Worm (Caenorhabditis elegans) whole organism, mixed stage, embryonic: ENCODE data around the gene Y5F2A.4.

Experiments
- M03D4.4 ChIP-seq: sonication (generic microtip); optimal IDR thresholded peaks from 2 replicates; lab custom pipeline; 2017; ENCODE audit warnings: mild to moderate bottlenecking, missing genetic modification characterization, missing compliant biosample characterization
- bed-3 ChIP-seq: fragments of 200-800 bp; sonication (Bioruptor generic); optimal IDR thresholded peaks from 3 replicates; lab custom pipeline; 2018; ENCODE audit warnings: mild to moderate bottlenecking, missing genetic modification characterization, moderate library complexity, missing compliant biosample characterization
- blmp-1 ChIP-seq: fragments of 150-350 bp; optimal IDR thresholded peaks from 2 replicates; lab custom pipeline; 2014; ENCODE audit warnings: missing biosample characterization, missing genetic modification characterization
- ceh-39 ChIP-seq: fragments of 150-350 bp; optimal IDR thresholded peaks from 2 replicates; lab custom pipeline; 2014; ENCODE audit warnings: missing biosample characterization, missing genetic modification characterization
- ceh-43 ChIP-seq: fragments of 200-800 bp; sonication (Bioruptor generic); optimal IDR thresholded peaks from 2 replicates; lab custom pipeline; 2018; ENCODE audit warnings: mild to moderate bottlenecking, missing genetic modification characterization, moderate library complexity, missing compliant biosample characterization
- ceh-83 ChIP-seq: fragments of 200-800 bp; sonication (Bioruptor generic); optimal IDR thresholded peaks from 2 replicates; lab custom pipeline; 2018; ENCODE audit warnings: mild to moderate bottlenecking, missing genetic modification characterization, missing compliant biosample characterization
- ces-1 ChIP-seq: fragments of 150-350 bp; optimal IDR thresholded peaks from 2 replicates; lab custom pipeline; 2014; ENCODE audit warnings: missing biosample characterization, missing genetic modification reagents, missing genetic modification characterization
- cnd-1 ChIP-seq: fragments of 200-800 bp; sonication (Bioruptor generic); optimal IDR thresholded peaks from 2 replicates; lab custom pipeline; 2018; ENCODE audit warnings: mild to moderate bottlenecking, missing genetic modification characterization, missing compliant biosample characterization
- drap-1 ChIP-seq: fragments of 200-800 bp; sonication (Bioruptor generic); optimal IDR thresholded peaks from 3 replicates; lab custom pipeline; 2018; ENCODE audit warnings: mild to moderate bottlenecking, missing genetic modification characterization, missing compliant biosample characterization
- elt-1 ChIP-seq: sonication (generic microtip); optimal IDR thresholded peaks from 2 replicates; lab custom pipeline; 2017; ENCODE audit warnings: missing genetic modification characterization, mild to moderate bottlenecking, missing compliant biosample characterization, antibody characterized with exemption, moderate library complexity, borderline replicate concordance; ENCODE audit not compliant: insufficient read depth
- elt-3 ChIP-seq: fragments of 150-350 bp; optimal IDR thresholded peaks from 2 replicates; lab custom pipeline; 2014; ENCODE audit warnings: missing biosample characterization, missing genetic modification characterization
- flh-1 ChIP-seq: fragments of 200-800 bp; sonication (Bioruptor generic); optimal IDR thresholded peaks from 2 replicates; lab custom pipeline; 2018; ENCODE audit warnings: mild to moderate bottlenecking, missing genetic modification characterization, moderate library complexity, missing compliant biosample characterization
- ham-2 ChIP-seq: fragments of 200-800 bp; sonication (Bioruptor generic); optimal IDR thresholded peaks from 2 replicates; lab custom pipeline; 2018; ENCODE audit warnings: mild to moderate bottlenecking, missing genetic modification characterization, missing compliant biosample characterization
- hlh-1 ChIP-seq: fragments of 150-350 bp; optimal IDR thresholded peaks from 2 replicates; lab custom pipeline; 2014; ENCODE audit warnings: missing biosample characterization, missing genetic modification reagents, missing genetic modification characterization
- lin-13 ChIP-seq: fragments of 150-350 bp; optimal IDR thresholded peaks from 2 replicates; lab custom pipeline; 2014; ENCODE audit warnings: missing biosample characterization, missing genetic modification characterization
- lin-32 ChIP-seq: fragments of 200-800 bp; sonication (Bioruptor generic); optimal IDR thresholded peaks from 2 replicates; lab custom pipeline; 2018; ENCODE audit warnings: mild to moderate bottlenecking, missing genetic modification characterization, missing compliant biosample characterization
- lsy-2 ChIP-seq: fragments of 150-350 bp; optimal IDR thresholded peaks from 2 replicates; lab custom pipeline; 2014; ENCODE audit warnings: missing biosample characterization, missing genetic modification characterization
- mab-5 ChIP-seq: fragments of 150-350 bp; optimal IDR thresholded peaks from 2 replicates; lab custom pipeline; 2014; ENCODE audit warnings: missing biosample characterization, missing genetic modification characterization
- mep-1 ChIP-seq: fragments of 150-350 bp; optimal IDR thresholded peaks from 2 replicates; lab custom pipeline; 2017; ENCODE audit warnings: missing biosample characterization, missing genetic modification reagents, missing genetic modification characterization, inconsistent platforms
- mls-2 ChIP-seq: sonication (generic microtip); optimal IDR thresholded peaks from 2 replicates; lab custom pipeline; 2016; ENCODE audit warnings: mild to moderate bottlenecking, missing genetic modification characterization, moderate library complexity, missing compliant biosample characterization
- nhr-12 ChIP-seq: fragments of 150-350 bp; optimal IDR thresholded peaks from 2 replicates; lab custom pipeline; 2014; ENCODE audit warnings: missing biosample characterization, missing genetic modification characterization
- nhr-2 ChIP-seq: fragments of 150-350 bp; optimal IDR thresholded peaks from 2 replicates; lab custom pipeline; 2014; ENCODE audit warnings: missing biosample characterization, missing genetic modification characterization
- nhr-237 ChIP-seq: fragments of 150-350 bp; optimal IDR thresholded peaks from 2 replicates; lab custom pipeline; 2014; ENCODE audit warnings: missing biosample characterization, missing genetic modification characterization
- nhr-28 ChIP-seq: fragments of 150-350 bp; optimal IDR thresholded peaks from 2 replicates; lab custom pipeline; 2014; ENCODE audit warnings: missing biosample characterization, missing genetic modification characterization
- nhr-76 ChIP-seq: sonication (generic microtip); optimal IDR thresholded peaks from 2 replicates; lab custom pipeline; 2017; ENCODE audit warnings: missing biosample characterization, missing genetic modification characterization
- pha-4 ChIP-seq: fragments of 150-350 bp; optimal IDR thresholded peaks from 2 replicates; lab custom pipeline; 2018; ENCODE audit warnings: missing biosample characterization, missing genetic modification reagents, missing genetic modification characterization
- sem-2 ChIP-seq: fragments of 200-800 bp; sonication (Bioruptor generic); optimal IDR thresholded peaks from 2 replicates; lab custom pipeline; 2018; ENCODE audit warnings: mild to moderate bottlenecking, missing genetic modification characterization, missing compliant biosample characterization
- snpc-4 ChIP-seq: fragments of 150-350 bp; optimal IDR thresholded peaks from 2 replicates; lab custom pipeline; 2014; ENCODE audit warnings: missing biosample characterization, missing genetic modification characterization
- sptf-1 ChIP-seq: sonication (generic microtip); optimal IDR thresholded peaks from 2 replicates; lab custom pipeline; 2017; ENCODE audit warnings: mild to moderate bottlenecking, missing genetic modification characterization, moderate library complexity, missing compliant biosample characterization
- tbx-8 ChIP-seq: fragments of 200-800 bp; sonication (Bioruptor generic); optimal IDR thresholded peaks from 2 replicates; lab custom pipeline; 2018; ENCODE audit warnings: mild to moderate bottlenecking, missing genetic modification characterization, moderate library complexity, missing compliant biosample characterization
- unc-120 ChIP-seq: sonication (generic microtip); optimal IDR thresholded peaks from 2 replicates; lab custom pipeline; 2017; ENCODE audit warnings: missing genetic modification characterization, missing compliant biosample characterization; ENCODE audit not compliant: poor library complexity, severe bottlenecking
- unc-39 ChIP-seq: fragments of 150-350 bp; optimal IDR thresholded peaks from 2 replicates; lab custom pipeline; 2014; ENCODE audit warnings: missing biosample characterization, missing genetic modification characterization
- unc-62 ChIP-seq: fragments of 150-350 bp; optimal IDR thresholded peaks from 2 replicates; lab custom pipeline; 2014; ENCODE audit warnings: missing biosample characterization, missing genetic modification reagents, missing genetic modification characterization
- zip-8 ChIP-seq: fragments of 150-350 bp; optimal IDR thresholded peaks from 2 replicates; lab custom pipeline; 2014; ENCODE audit warnings: missing biosample characterization, missing genetic modification characterization
- ztf-11 ChIP-seq: fragments of 150-350 bp; optimal IDR thresholded peaks from 2 replicates; lab custom pipeline; 2014; ENCODE audit warnings: missing biosample characterization, missing genetic modification characterization

The Y5F2A.4 gene

DNA sequence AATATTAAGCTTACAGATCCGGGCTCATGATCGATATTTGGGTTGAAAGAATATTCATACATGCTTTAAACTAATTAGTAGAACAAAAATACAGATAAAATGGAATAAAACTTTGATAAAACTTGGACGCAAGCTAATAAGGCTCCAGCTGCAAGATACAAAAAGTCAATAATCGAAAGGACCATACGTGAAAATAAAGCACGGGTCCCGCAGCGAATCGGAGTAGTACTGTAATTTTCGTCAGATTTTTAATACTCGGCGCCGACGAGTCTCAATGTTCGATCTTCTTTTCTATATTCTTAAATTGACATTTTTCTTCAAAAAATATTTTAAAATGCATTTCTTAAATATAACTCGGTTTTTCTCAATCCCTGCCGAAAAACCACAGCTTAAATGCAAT, 46.3 kb upstream of the Y5F2A.4 start, which contains the start of gene spo-11:
Gene spo-11, minus strand, starts transcription at position 189 of the 400 bp plus-strand sequence.
- TF ChIP-seq snpc-4 (tag; lab: Kevin White, UChicago), result no peak
- TF ChIP-seq nhr-237 (tag; lab: Kevin White, UChicago), result no peak
- TF ChIP-seq unc-39 (tag; lab: Kevin White, UChicago), result no peak
- TF ChIP-seq sem-2 (GFP tag; lab: Kevin White, UChicago), result no peak
- no peak for TF ChIP-seq nhr-76
- no peak for TF ChIP-seq ceh-39
- TF ChIP-seq mab-5 (tag; lab: Kevin White, UChicago), result no peak
- TF ChIP-seq ztf-11 (tag; lab: Kevin White, UChicago), result no peak
- no peak for TF ChIP-seq ceh-43
- no peak for TF ChIP-seq hlh-1 (tag; lab: Kevin White, UChicago)
- TF ChIP-seq lin-32 (GFP tag; lab: Kevin White, UChicago), result no peak
- TF ChIP-seq elt-3 (tag; lab: Kevin White, UChicago), result no peak

DNA sequence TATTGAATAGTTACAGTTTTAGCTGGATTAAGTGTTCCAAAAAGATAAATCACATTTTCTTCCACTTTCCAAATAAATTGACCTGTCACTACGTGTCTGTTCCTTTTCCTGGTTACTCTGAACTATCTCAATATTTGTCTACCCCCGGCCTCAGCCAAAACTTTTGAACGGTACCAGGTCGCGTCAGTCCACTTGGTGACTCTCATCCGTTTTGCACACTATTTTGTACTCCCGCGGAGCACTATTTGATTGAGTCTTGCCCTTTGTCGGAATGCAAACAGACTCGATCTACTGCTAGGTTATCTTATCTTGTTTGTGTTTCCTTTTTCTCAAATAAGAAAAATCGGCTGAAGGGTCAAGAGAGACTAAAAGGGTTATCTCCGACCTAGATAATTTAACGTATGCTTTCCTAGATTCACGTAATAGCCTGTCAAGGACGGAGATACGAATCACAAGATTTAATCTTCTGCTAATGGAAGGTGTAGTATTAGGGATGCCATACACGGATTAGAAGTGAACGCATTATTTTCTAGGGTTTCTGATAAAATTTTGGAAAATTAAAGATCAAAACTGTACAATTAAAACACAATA, 41.7 kb upstream of the Y5F2A.4 start:
- no peak for TF ChIP-seq sem-2 (GFP tag; lab: Kevin White, UChicago)
- no peak for TF ChIP-seq unc-120 (tag; lab: Kevin White, UChicago)
- TF ChIP-seq nhr-2 (tag; lab: Kevin White, UChicago), result peak; percentile 50
- no peak for TF ChIP-seq elt-3 (tag; lab: Kevin White, UChicago)
- TF ChIP-seq drap-1, result no peak
- no peak for TF ChIP-seq cnd-1 (tag; lab: Kevin White, UChicago)
- TF ChIP-seq ceh-39, result no peak
- TF ChIP-seq snpc-4 (tag; lab: Kevin White, UChicago), result no peak
- TF ChIP-seq nhr-28, result no peak
- no peak for TF ChIP-seq M03D4.4 (tag; lab: Kevin White, UChicago)
- TF ChIP-seq lin-13, result no peak
- no peak for TF ChIP-seq blmp-1 (tag; lab: Kevin White, UChicago)
- no peak for TF ChIP-seq ces-1 (GFP tag; lab: Kevin White, UChicago)
- TF ChIP-seq mls-2 (tag; lab: Kevin White, UChicago), result no peak
- TF ChIP-seq zip-8, result no peak
- TF ChIP-seq pha-4 (tag; lab: Kevin White, UChicago), result peak; percentile 10
- TF ChIP-seq elt-1 (tag; lab: Kevin White, UChicago), result peak; percentile 95
- no peak for TF ChIP-seq nhr-237 (tag; lab: Kevin White, UChicago)
- peak; percentile 74 for TF ChIP-seq ham-2 (GFP tag; lab: Kevin White, UChicago)
- no peak for TF ChIP-seq nhr-76
- TF ChIP-seq sptf-1 (tag; lab: Kevin White, UChicago), result no peak
- no peak for TF ChIP-seq ceh-43
- no peak for TF ChIP-seq flh-1 (GFP tag; lab: Kevin White, UChicago)
- TF ChIP-seq nhr-12 (tag; lab: Kevin White, UChicago), result no peak
- TF ChIP-seq mab-5 (tag; lab: Kevin White, UChicago), result no peak
- TF ChIP-seq unc-39 (tag; lab: Kevin White, UChicago), result no peak
- no peak for TF ChIP-seq hlh-1 (tag; lab: Kevin White, UChicago)
- no peak for TF ChIP-seq lsy-2 (tag; lab: Kevin White, UChicago)
- TF ChIP-seq ztf-11 (tag; lab: Kevin White, UChicago), result no peak
- no peak for TF ChIP-seq lin-32 (GFP tag; lab: Kevin White, UChicago)
- TF ChIP-seq bed-3 (GFP tag; lab: Kevin White, UChicago), result no peak
- no peak for TF ChIP-seq tbx-8 (GFP tag; lab: Kevin White, UChicago)
- TF ChIP-seq ceh-83 (GFP tag; lab: Kevin White, UChicago), result no peak
- TF ChIP-seq mep-1 (tag; lab: Kevin White, UChicago), result no peak
- TF ChIP-seq unc-62 (GFP tag; lab: Kevin White, UChicago), result no peak

- no peak for TF ChIP-seq zip-8
- peak; percentile 58 for TF ChIP-seq cnd-1 (tag; lab: Kevin White, UChicago)
- TF ChIP-seq drap-1, result peak; percentile 60
- TF ChIP-seq lsy-2 (tag; lab: Kevin White, UChicago), result peak; percentile 87
- peak; percentile 73 for TF ChIP-seq pha-4 (tag; lab: Kevin White, UChicago)
- TF ChIP-seq sptf-1 (tag; lab: Kevin White, UChicago), result peak; percentile 79
- TF ChIP-seq unc-62 (GFP tag; lab: Kevin White, UChicago), result peak; percentile 31
- peak; percentile 57 for TF ChIP-seq nhr-2 (tag; lab: Kevin White, UChicago)
- no peak for TF ChIP-seq elt-3 (tag; lab: Kevin White, UChicago)
- TF ChIP-seq unc-120 (tag; lab: Kevin White, UChicago), result peak; percentile 98
- TF ChIP-seq elt-1 (tag; lab: Kevin White, UChicago), result no peak
- TF ChIP-seq ces-1 (GFP tag; lab: Kevin White, UChicago), result peak; percentile 88
- TF ChIP-seq mep-1 (tag; lab: Kevin White, UChicago), result peak; percentile 93
- TF ChIP-seq hlh-1 (tag; lab: Kevin White, UChicago), result peak; percentile 60
- TF ChIP-seq M03D4.4 (tag; lab: Kevin White, UChicago), result peak; percentile 62
- TF ChIP-seq nhr-12 (tag; lab: Kevin White, UChicago), result no peak
- TF ChIP-seq sem-2 (GFP tag; lab: Kevin White, UChicago), result no peak
- no peak for TF ChIP-seq bed-3 (GFP tag; lab: Kevin White, UChicago)
- TF ChIP-seq mab-5 (tag; lab: Kevin White, UChicago), result no peak
- peak; percentile 79 for TF ChIP-seq ham-2 (GFP tag; lab: Kevin White, UChicago)
- TF ChIP-seq mls-2 (tag; lab: Kevin White, UChicago), result peak; percentile 74
- peak; percentile 18 for TF ChIP-seq ztf-11 (tag; lab: Kevin White, UChicago)
- TF ChIP-seq unc-39 (tag; lab: Kevin White, UChicago), result no peak
- no peak for TF ChIP-seq blmp-1 (tag; lab: Kevin White, UChicago)
- TF ChIP-seq ceh-43, result peak; percentile 38
- no peak for TF ChIP-seq nhr-28
- TF ChIP-seq nhr-237 (tag; lab: Kevin White, UChicago), result peak; percentile 50
- no peak for TF ChIP-seq snpc-4 (tag; lab: Kevin White, UChicago)
- peak; percentile 85 for TF ChIP-seq ceh-39
- no peak for TF ChIP-seq tbx-8 (GFP tag; lab: Kevin White, UChicago)
- peak; percentile 88 for TF ChIP-seq lin-13
These were observed 40.6 kb upstream of the Y5F2A.4 start, which contains the start of the genes imp-2 and enpl-1 for ce11 chrIV:11118837-11119491. TSS of gene imp-2 (minus strand) at chrIV:11118887. TSS of gene enpl-1 (plus strand) at chrIV:11119298.
